Fruit fly (Drosophila melanogaster): ENCODE data around the gene CG31516.

CG31516 gene

dm6 chr3R:4215264-4215993 lies 4.5 kb downstream of the CG31516 start, which contains the start of gene CG14636 (continued):
- TF ChIP-seq HLHmδ (GFP tag; optimal IDR thresholded peaks at IDR 0.05): no peak
- TF ChIP-seq Max (GFP tag; optimal IDR thresholded peaks at IDR 0.05): peak; percentile 56
- peak; percentile 73 for TF ChIP-seq pnt (GFP tag; optimal IDR thresholded peaks at IDR 0.05)
- TF ChIP-seq MBD-R2 (GFP tag; IDR thresholded peaks at IDR 0.05): peak; percentile 49; the same call in 1 of the 2 replicates
- TF ChIP-seq CG10147 (GFP tag; optimal IDR thresholded peaks at IDR 0.05): peak; percentile 45
- peak; percentile 76 for TF ChIP-seq ind (GFP tag; optimal IDR thresholded peaks at IDR 0.05)
- TF ChIP-seq tup (GFP tag; optimal IDR thresholded peaks at IDR 0.05): no peak
- peak; percentile 70 for TF ChIP-seq NfI (GFP tag; optimal IDR thresholded peaks at IDR 0.05)
- no peak for TF ChIP-seq Lpt (GFP tag; optimal IDR thresholded peaks at IDR 0.05)
- peak; percentile 23 for TF ChIP-seq ewg (GFP tag; optimal IDR thresholded peaks at IDR 0.05)
- peak; percentile 79 for TF ChIP-seq HmgZ (tag; optimal IDR thresholded peaks at IDR 0.05)
- TF ChIP-seq Ets97D (GFP tag; optimal IDR thresholded peaks at IDR 0.05): peak; percentile 14
- TF ChIP-seq CG6689 (GFP tag; IDR thresholded peaks at IDR 0.05): peak; percentile 79
- peak; percentile 40 for TF ChIP-seq CG10274 (GFP tag; optimal IDR thresholded peaks at IDR 0.05)
- peak; percentile 9 for TF ChIP-seq emc (GFP tag; optimal IDR thresholded peaks at IDR 0.05)
- TF ChIP-seq dmrt99B (tag; optimal IDR thresholded peaks at IDR 0.05): peak; percentile 82
- peak; percentile 14 for TF ChIP-seq grn (GFP tag; optimal IDR thresholded peaks at IDR 0.05)
- TF ChIP-seq CG3163 (GFP tag; optimal IDR thresholded peaks at IDR 0.05): no peak
- TF ChIP-seq Adf1 (GFP tag; IDR thresholded peaks at IDR 0.05): peak; percentile 85
- no peak for TF ChIP-seq Sin3A (optimal IDR thresholded peaks at IDR 0.05)
- TF ChIP-seq row (GFP tag; IDR thresholded peaks at IDR 0.05): peak; percentile 90
- peak; percentile 53 for TF ChIP-seq CG15011 (GFP tag; optimal IDR thresholded peaks at IDR 0.05)
- peak; percentile 35 for TF ChIP-seq slou (GFP tag; optimal IDR thresholded peaks at IDR 0.05)
- peak; percentile 67; the same call in 2 of the 3 replicates for TF ChIP-seq jigr1 (GFP tag; IDR thresholded peaks at IDR 0.05)
- TF ChIP-seq sd (tag; optimal IDR thresholded peaks at IDR 0.05): peak; percentile 8
- peak; percentile 63 for TF ChIP-seq Side (GFP tag; optimal IDR thresholded peaks at IDR 0.05)
- TF ChIP-seq sob (GFP tag; IDR thresholded peaks at IDR 0.05): peak; percentile 84
- peak; percentile 36 for TF ChIP-seq Bdp1 (GFP tag; optimal IDR thresholded peaks at IDR 0.05)
- TF ChIP-seq dm (GFP tag; optimal IDR thresholded peaks at IDR 0.05): peak; percentile 21
- TF ChIP-seq Dfd (GFP tag; optimal IDR thresholded peaks at IDR 0.05): no peak
- TF ChIP-seq CG17802 (tag; optimal IDR thresholded peaks at IDR 0.05): no peak
- peak; percentile 63; the same call in 2 of the 4 replicates for TF ChIP-seq Gug (GFP tag; IDR thresholded peaks at IDR 0.05)
- TF ChIP-seq tin (GFP tag; optimal IDR thresholded peaks at IDR 0.05): peak; percentile 48
- TF ChIP-seq CG18599 (GFP tag; optimal IDR thresholded peaks at IDR 0.05): peak; percentile 83
- TF ChIP-seq jing (GFP tag; optimal IDR thresholded peaks at IDR 0.05): peak; percentile 58
- peak; percentile 9 for TF ChIP-seq CG15696 (tag; optimal IDR thresholded peaks at IDR 0.05)
- no peak for TF ChIP-seq sens-2 (GFP tag; IDR thresholded peaks at IDR 0.05)
- peak; percentile 22 for TF ChIP-seq Fer2 (tag; optimal IDR thresholded peaks at IDR 0.05)
- peak; percentile 83 for TF ChIP-seq Drgx (GFP tag; IDR thresholded peaks at IDR 0.05)
- peak; percentile 54; the same call in 1 of the 3 replicates for TF ChIP-seq HLH4C (GFP tag; IDR thresholded peaks at IDR 0.05; ENCODE audit: partially characterized antibody)
- peak; percentile 68 for TF ChIP-seq Awh (GFP tag; IDR thresholded peaks at IDR 0.05)
- TF ChIP-seq klu (GFP tag; IDR thresholded peaks at IDR 0.05): peak; percentile 68; the same call in 1 of the 2 replicates
- TF ChIP-seq CG6683 (GFP tag; optimal IDR thresholded peaks at IDR 0.05): peak; percentile 48
- no peak for TF ChIP-seq prd (optimal IDR thresholded peaks at IDR 0.05)
- TF ChIP-seq prd (GFP tag; IDR thresholded peaks at IDR 0.05): peak; percentile 79
- peak; percentile 74 for TF ChIP-seq org-1 (GFP tag; optimal IDR thresholded peaks at IDR 0.05)
- peak; percentile 61 for TF ChIP-seq CG1603 (tag; optimal IDR thresholded peaks at IDR 0.05)
- TF ChIP-seq aop (GFP tag; IDR thresholded peaks at IDR 0.05): no peak
- peak; percentile 80 for TF ChIP-seq her (GFP tag; optimal IDR thresholded peaks at IDR 0.05)
- TF ChIP-seq grau (tag; optimal IDR thresholded peaks at IDR 0.05): peak; percentile 75
- TF ChIP-seq tgo (GFP tag; IDR thresholded peaks at IDR 0.05): peak; percentile 85
